ENCODE assay signal across 1 worm cellular context in genomic region chrV:617917-618316, ce11.
TF ChIP-seq lines count a peak whose summit lies in the region.

No protein-coding gene starts in this region.

TF ChIP-seq in whole organism, L1 larva, 84 proteins besides CTCF, POLR2A, EP300 and RAD21 (continued from another document):
- TF ChIP-seq nhr-71 (tag; optimal IDR thresholded peaks at IDR 0.05; lab: Kevin White, UChicago) (peak; percentile 82), lin-14 (GFP tag; optimal IDR thresholded peaks at IDR 0.05; lab: Kevin White, UChicago) (peak; percentile 75), vab-15 (tag; optimal IDR thresholded peaks at IDR 0.05; lab: Kevin White, UChicago) (no peak), ceh-8 (GFP tag; optimal IDR thresholded peaks at IDR 0.05; lab: Kevin White, UChicago) (no peak), ceh-90 (tag; optimal IDR thresholded peaks at IDR 0.05; lab: Kevin White, UChicago) (no peak), fkh-10 (GFP tag; optimal IDR thresholded peaks at IDR 0.05; lab: Kevin White, UChicago) (no peak), sox-4 (tag; optimal IDR thresholded peaks at IDR 0.05; lab: Kevin White, UChicago) (peak; percentile 43), nhr-11 (tag; optimal IDR thresholded peaks at IDR 0.05; lab: Kevin White, UChicago) (peak; percentile 27), aha-1 (tag; optimal IDR thresholded peaks at IDR 0.05; lab: Kevin White, UChicago) (no peak), unc-130 (tag; optimal IDR thresholded peaks at IDR 0.05; lab: Kevin White, UChicago) (no peak), aly-2 (tag; optimal IDR thresholded peaks at IDR 0.05; lab: Kevin White, UChicago) (no peak), ceh-63 (GFP tag; optimal IDR thresholded peaks at IDR 0.05; lab: Kevin White, UChicago) (no peak)
